Worm (Caenorhabditis elegans): Measurements from ENCODE around the gene ZK262.2.

- TF ChIP-seq lin-15B (tag; optimal IDR thresholded peaks at IDR 0.05) (no peak), skn-1 (tag; optimal IDR thresholded peaks at IDR 0.05) (no peak), ceh-82 (tag; optimal IDR thresholded peaks at IDR 0.05) (no peak), ztf-4 (tag; optimal IDR thresholded peaks at IDR 0.05) (no peak), fos-1 (tag; optimal IDR thresholded peaks at IDR 0.05) (no peak), aly-2 (tag; optimal IDR thresholded peaks at IDR 0.05) (no peak), ztf-11 (tag; optimal IDR thresholded peaks at IDR 0.05) (no peak), nhr-76 (tag; optimal IDR thresholded peaks at IDR 0.05) (no peak), nhr-11 (tag; optimal IDR thresholded peaks at IDR 0.05) (no peak), nhr-25 (tag; optimal IDR thresholded peaks at IDR 0.05) (no peak), snpc-4 (tag; optimal IDR thresholded peaks at IDR 0.05) (no peak), ceh-16 (tag; optimal IDR thresholded peaks at IDR 0.05) (no peak)
Observed at ce11 chrV:18431450-18431849, 18.7 kb upstream of the ZK262.2 start, which contains the start of gene srw-82.
